Worm (Caenorhabditis elegans) whole organism, L1 larva: ENCODE results near the gene nhr-271.
A peak's percentile ranks its signal among the peaks of the same experiment; 100 is the strongest.

Experiments
- C04F5.9 ChIP-seq: sonication (generic microtip); optimal IDR thresholded peaks from 2 replicates; lab custom pipeline; 2016; ENCODE audit warnings: missing genetic modification characterization, missing compliant biosample characterization
- C16A3.4 ChIP-seq: fragments of 150-350 bp; optimal IDR thresholded peaks from 2 replicates; lab custom pipeline; 2014; ENCODE audit warnings: missing biosample characterization, missing genetic modification characterization
- alr-1 ChIP-seq: fragments of 200-800 bp; sonication (Bioruptor generic); optimal IDR thresholded peaks from 2 replicates; lab custom pipeline; 2018; ENCODE audit warnings: borderline replicate concordance, mild to moderate bottlenecking, missing genetic modification characterization, missing compliant biosample characterization
- ama-1 ChIP-seq: fragments of 150-350 bp; optimal IDR thresholded peaks from 2 replicates; lab custom pipeline; 2014
- ceh-63 ChIP-seq: fragments of 200-800 bp; sonication (Bioruptor generic); optimal IDR thresholded peaks from 2 replicates; lab custom pipeline; 2018; ENCODE audit warnings: mild to moderate bottlenecking, missing genetic modification characterization, missing compliant biosample characterization
- ceh-82 ChIP-seq, 3 experiments: fragments of 150-350 bp in 1 of 3; sonication (generic microtip) in 2 of 3; optimal IDR thresholded peaks; 2 replicates each; lab custom pipeline; 2014 to 2017; ENCODE audit warnings: missing biosample characterization in 3 of 3, missing genetic modification characterization in 3 of 3
- ceh-88 ChIP-seq: fragments of 200-800 bp; sonication (Bioruptor generic); IDR thresholded peaks from 2 replicates; pipeline ENCODE4 v1.3.6; 2022; ENCODE audit warnings: missing genetic modification characterization, missing compliant biosample characterization
- ceh-90 ChIP-seq: sonication (generic microtip); optimal IDR thresholded peaks from 2 replicates; lab custom pipeline; 2016; ENCODE audit warnings: missing genetic modification characterization, missing compliant biosample characterization
- dpl-1 ChIP-seq, 3 experiments: fragments of 150-350 bp in 2 of 3; sonication (generic microtip) in 1 of 3; optimal IDR thresholded peaks; 2 replicates each; lab custom pipeline; 2014 to 2017; ENCODE audit warnings: missing biosample characterization in 3 of 3, missing genetic modification characterization in 3 of 3, missing genetic modification reagents in 3 of 3
- dsc-1 ChIP-seq: sonication (generic microtip); optimal IDR thresholded peaks from 2 replicates; lab custom pipeline; 2016; ENCODE audit warnings: mild to moderate bottlenecking, missing genetic modification characterization, missing compliant biosample characterization
- efl-1 ChIP-seq, 4 experiments: fragments of 150-350 bp; optimal IDR thresholded peaks in 3 of 4; peaks in 1 of 4; 1 replicate in 1 of 4; 2 replicates in 3 of 4; lab custom pipeline; 2014; ENCODE audit warnings: missing biosample characterization in 2 of 4, missing genetic modification characterization in 2 of 4, missing genetic modification reagents in 2 of 4
- efl-3 ChIP-seq: fragments of 200-800 bp; sonication (Bioruptor generic); optimal IDR thresholded peaks from 2 replicates; lab custom pipeline; 2018; ENCODE audit warnings: mild to moderate bottlenecking, missing genetic modification characterization, missing compliant biosample characterization
- egl-27 ChIP-seq, 2 experiments: fragments of 150-350 bp in 1 of 2; sonication (generic microtip); optimal IDR thresholded peaks; 3 replicates each; lab custom pipeline; 2017 to 2018; ENCODE audit warnings: missing biosample characterization in 2 of 2, missing genetic modification characterization in 2 of 2, missing genetic modification reagents in 2 of 2
- elt-3 ChIP-seq, 6 experiments: fragments of 150-350 bp in 1 of 6; sonication (generic microtip); optimal IDR thresholded peaks; 2 replicates each; lab custom pipeline; 2017 to 2018; ENCODE audit warnings: missing biosample characterization in 6 of 6, missing genetic modification characterization in 6 of 6, inconsistent platforms in 1 of 6
- fkh-10 ChIP-seq: sonication (generic microtip); optimal IDR thresholded peaks from 2 replicates; lab custom pipeline; 2017; ENCODE audit warnings: missing biosample characterization, missing genetic modification reagents, missing genetic modification characterization
- grh-1 ChIP-seq: fragments of 200-800 bp; sonication (Bioruptor generic); IDR thresholded peaks from 2 replicates; pipeline ENCODE4 v1.3.6; 2022; ENCODE audit warnings: missing genetic modification reagents, missing genetic modification characterization, missing compliant biosample characterization
- hlh-17 ChIP-seq: fragments of 200-800 bp; sonication (Bioruptor generic); optimal IDR thresholded peaks from 2 replicates; lab custom pipeline; 2018; ENCODE audit warnings: missing genetic modification characterization, mild to moderate bottlenecking, missing compliant biosample characterization, moderate library complexity, borderline replicate concordance
- lin-14 ChIP-seq: fragments of 200-800 bp; sonication (Bioruptor generic); optimal IDR thresholded peaks from 2 replicates; lab custom pipeline; 2018; ENCODE audit warnings: mild to moderate bottlenecking, missing genetic modification characterization, moderate library complexity, missing compliant biosample characterization
- lin-35 ChIP-seq, 2 experiments: fragments of 150-350 bp; optimal IDR thresholded peaks; 2 replicates each; lab custom pipeline; 2014; ENCODE audit warnings: missing biosample characterization in 2 of 2, missing genetic modification characterization in 2 of 2, missing genetic modification reagents in 2 of 2
- lin-39 ChIP-seq: fragments of 150-350 bp; optimal IDR thresholded peaks from 2 replicates; lab custom pipeline; 2014; ENCODE audit warnings: missing biosample characterization, missing genetic modification reagents, missing genetic modification characterization
- lsy-2 ChIP-seq, 2 experiments: fragments of 150-350 bp; optimal IDR thresholded peaks; 2 replicates each; lab custom pipeline; 2014; ENCODE audit warnings: missing biosample characterization in 2 of 2, missing genetic modification characterization in 2 of 2
- mdl-1 ChIP-seq, 2 experiments: fragments of 150-350 bp; optimal IDR thresholded peaks; 2 replicates each; lab custom pipeline; 2014 to 2017; ENCODE audit warnings: missing biosample characterization in 2 of 2, missing genetic modification characterization in 2 of 2, inconsistent platforms in 1 of 2
- mef-2 ChIP-seq: fragments of 150-350 bp; optimal IDR thresholded peaks from 2 replicates; lab custom pipeline; 2014; ENCODE audit warnings: missing biosample characterization, missing genetic modification characterization
- nhr-20 ChIP-seq: sonication (generic microtip); optimal IDR thresholded peaks from 2 replicates; lab custom pipeline; 2016; ENCODE audit warnings: mild to moderate bottlenecking, missing genetic modification characterization, missing compliant biosample characterization
- nhr-47 ChIP-seq: sonication (generic microtip); optimal IDR thresholded peaks from 2 replicates; lab custom pipeline; 2016; ENCODE audit warnings: mild to moderate bottlenecking, missing genetic modification characterization, moderate library complexity, missing compliant biosample characterization
- nhr-71 ChIP-seq: sonication (generic microtip); optimal IDR thresholded peaks from 2 replicates; lab custom pipeline; 2016; ENCODE audit warnings: mild to moderate bottlenecking, missing genetic modification characterization, moderate library complexity, missing compliant biosample characterization
- nhr-76 ChIP-seq: sonication (generic microtip); optimal IDR thresholded peaks from 2 replicates; lab custom pipeline; 2017; ENCODE audit warnings: missing biosample characterization, missing genetic modification characterization
- nhr-77 ChIP-seq: fragments of 150-350 bp; optimal IDR thresholded peaks from 2 replicates; lab custom pipeline; 2014; ENCODE audit warnings: missing biosample characterization, missing genetic modification characterization
- nhr-85 ChIP-seq: sonication (generic microtip); peaks from one replicate; lab custom pipeline; 2016; ENCODE audit warnings: missing genetic modification characterization, inconsistent platforms, missing compliant biosample characterization
- pax-3 ChIP-seq: fragments of 200-800 bp; sonication (Bioruptor generic); optimal IDR thresholded peaks from 2 replicates; lab custom pipeline; 2018; ENCODE audit warnings: mild to moderate bottlenecking, missing genetic modification characterization, moderate library complexity, missing compliant biosample characterization
- pqm-1 ChIP-seq: sonication (generic microtip); optimal IDR thresholded peaks from 3 replicates; lab custom pipeline; 2017; ENCODE audit warnings: missing biosample characterization, missing genetic modification characterization
- rnt-1 ChIP-seq: sonication (generic microtip); optimal IDR thresholded peaks from 2 replicates; lab custom pipeline; 2016; ENCODE audit warnings: mild to moderate bottlenecking, missing genetic modification characterization, moderate library complexity, missing compliant biosample characterization
- snpc-4 ChIP-seq: fragments of 150-350 bp; optimal IDR thresholded peaks from 2 replicates; lab custom pipeline; 2014; ENCODE audit warnings: missing biosample characterization, missing genetic modification characterization
- sup-37 ChIP-seq: fragments of 200-800 bp; sonication (Bioruptor generic); optimal IDR thresholded peaks from 2 replicates; lab custom pipeline; 2018; ENCODE audit warnings: mild to moderate bottlenecking, missing genetic modification characterization, missing compliant biosample characterization
- swsn-7 ChIP-seq: sonication (generic microtip); optimal IDR thresholded peaks from 2 replicates; lab custom pipeline; 2016; ENCODE audit warnings: missing genetic modification characterization, missing compliant biosample characterization
- tbx-2 ChIP-seq: sonication (generic microtip); optimal IDR thresholded peaks from 2 replicates; lab custom pipeline; 2016; ENCODE audit warnings: missing genetic modification characterization, missing compliant biosample characterization
- unc-130 ChIP-seq: fragments of 150-350 bp; optimal IDR thresholded peaks from 2 replicates; lab custom pipeline; 2017; ENCODE audit warnings: missing biosample characterization, missing genetic modification characterization, inconsistent platforms
- unc-62 ChIP-seq: fragments of 150-350 bp; optimal IDR thresholded peaks from 2 replicates; lab custom pipeline; 2014; ENCODE audit warnings: missing biosample characterization, missing genetic modification reagents, missing genetic modification characterization
- unc-98 ChIP-seq: fragments of 200-800 bp; sonication (Bioruptor generic); IDR thresholded peaks from 2 replicates; pipeline ENCODE4 v1.3.6; 2022; ENCODE audit warnings: missing genetic modification characterization, missing compliant biosample characterization
- xbp-1 ChIP-seq: sonication (generic microtip); optimal IDR thresholded peaks from 2 replicates; lab custom pipeline; 2016; ENCODE audit warnings: missing genetic modification characterization, missing compliant biosample characterization
- ztf-4 ChIP-seq: fragments of 150-350 bp; optimal IDR thresholded peaks from 2 replicates; lab custom pipeline; 2014; ENCODE audit warnings: missing biosample characterization, missing genetic modification characterization

The nhr-271 gene

DNA sequence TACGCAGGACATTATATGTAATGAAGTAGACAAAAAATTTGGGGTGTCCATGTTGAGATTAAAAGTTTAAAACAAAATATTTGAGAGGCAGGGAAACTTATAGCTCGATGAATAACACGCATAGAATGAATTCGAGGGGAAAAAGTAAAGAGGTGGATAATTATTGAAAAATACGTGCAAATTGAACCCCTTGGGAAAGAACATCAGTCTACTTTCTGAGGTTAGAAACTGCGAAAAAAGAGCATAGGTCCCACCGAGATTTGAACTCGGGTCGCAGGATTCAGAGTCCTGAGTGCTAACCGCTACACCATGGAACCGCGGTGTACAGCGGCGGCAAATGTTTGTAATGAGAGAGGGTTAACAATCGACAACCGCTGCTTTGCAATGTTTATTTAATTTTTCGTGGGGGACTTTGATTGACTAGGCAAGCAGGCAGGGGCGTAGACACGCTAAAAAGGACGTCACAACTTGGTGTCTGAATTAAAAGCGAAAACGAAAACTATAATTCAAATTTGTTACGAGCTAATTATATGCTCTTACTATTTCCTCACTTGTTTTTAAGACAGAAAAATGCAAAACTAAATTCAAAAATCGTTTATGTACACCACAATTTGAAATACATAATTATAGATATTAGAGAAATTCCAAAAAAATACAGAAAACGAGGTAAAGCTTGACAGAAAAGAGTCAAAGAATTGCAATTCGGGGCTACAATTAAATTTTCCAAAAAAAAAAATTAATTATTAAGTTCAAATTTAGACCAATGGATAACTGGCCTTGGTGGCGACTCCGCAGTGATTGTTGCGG lies 11.9 kb upstream of the nhr-271 start, which contains the start of gene srh-269 (continued):
- peak in 2 of 3 experiments; percentile 38 to 39 for TF ChIP-seq dpl-1 (GFP tag; optimal IDR thresholded peaks at IDR 0.05; lab: Kevin White, UChicago)
- no peak for TF ChIP-seq hlh-17
- peak; percentile 87 for TF ChIP-seq ama-1 (lab: Kevin White, UChicago)
- peak; percentile 31 for TF ChIP-seq xbp-1 (tag; lab: Kevin White, UChicago)
- peak; percentile 61 for TF ChIP-seq snpc-4
- TF ChIP-seq tbx-2 (tag; lab: Kevin White, UChicago) = peak; percentile 54
- no peak for TF ChIP-seq nhr-76
- peak; percentile 50 for TF ChIP-seq swsn-7 (tag; lab: Kevin White, UChicago)
- peak; percentile 35 for TF ChIP-seq pax-3 (tag; lab: Kevin White, UChicago)
- TF ChIP-seq nhr-71 (tag; lab: Kevin White, UChicago) = peak; percentile 74
- TF ChIP-seq lin-35 (GFP tag; optimal IDR thresholded peaks at IDR 0.05; lab: Kevin White, UChicago) = peak; percentile 12 to 71
- TF ChIP-seq nhr-47 (tag; lab: Kevin White, UChicago) = peak; percentile 69
- peak; percentile 28 for TF ChIP-seq sup-37 (GFP tag; lab: Kevin White, UChicago)
- TF ChIP-seq elt-3 (tag; optimal IDR thresholded peaks at IDR 0.05; lab: Kevin White, UChicago) = peak in 1 of 6 experiments; percentile 6
- TF ChIP-seq lsy-2 (tag; optimal IDR thresholded peaks at IDR 0.05; lab: Kevin White, UChicago) = peak; percentile 24 to 55
- TF ChIP-seq nhr-20 (tag; lab: Kevin White, UChicago) = peak; percentile 65
- TF ChIP-seq nhr-85 (tag; lab: Kevin White, UChicago) = peak; percentile 27
- TF ChIP-seq C04F5.9 = no peak
- no peak for TF ChIP-seq fkh-10 (GFP tag; lab: Kevin White, UChicago)
- TF ChIP-seq dsc-1 = peak; percentile 69
- peak; percentile 56 for TF ChIP-seq C16A3.4 (tag; lab: Kevin White, UChicago)

DNA sequence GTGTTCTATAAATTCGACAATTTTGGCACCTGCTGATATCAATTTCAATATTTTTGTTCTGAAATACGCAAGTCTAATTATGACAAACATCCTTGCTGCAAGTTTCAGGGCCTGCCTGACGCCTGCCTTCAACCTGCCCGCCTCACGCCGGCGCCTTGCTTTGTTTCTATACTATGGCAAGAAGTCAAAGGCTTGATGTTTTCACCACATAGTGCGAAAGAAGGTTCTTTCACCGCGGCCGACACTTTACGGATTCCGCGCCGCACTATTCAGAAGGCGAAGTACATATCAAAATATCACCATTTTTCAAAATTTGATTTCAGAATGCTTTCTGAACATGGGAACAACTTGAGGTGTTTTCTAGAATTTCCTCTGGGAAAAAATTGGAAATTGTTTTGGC lies 9.2 kb upstream of the nhr-271 start:
- TF ChIP-seq fkh-10 (GFP tag; lab: Kevin White, UChicago) (no peak), tbx-2 (tag; lab: Kevin White, UChicago) (no peak), nhr-77 (no peak), ama-1 (lab: Kevin White, UChicago) (no peak), unc-98 (GFP tag; lab: Robert Waterston, UW) (no peak), ceh-88 (no peak), egl-27 (tag; optimal IDR thresholded peaks at IDR 0.05; lab: Kevin White, UChicago) (no peak), rnt-1 (tag; lab: Kevin White, UChicago) (no peak), efl-1 (optimal IDR thresholded peaks at IDR 0.05; lab: Kevin White, UChicago) (no peak), efl-1 (GFP tag; optimal IDR thresholded peaks at IDR 0.05 in 1 of 2; lab: Kevin White, UChicago) (peak in 1 of 2 experiments; percentile 58), lin-35 (GFP tag; optimal IDR thresholded peaks at IDR 0.05; lab: Kevin White, UChicago) (no peak), mdl-1 (tag; optimal IDR thresholded peaks at IDR 0.05; lab: Kevin White, UChicago) (no peak), snpc-4 (peak; percentile 6), alr-1 (no peak), grh-1 (GFP tag; lab: Robert Waterston, UW) (no peak), nhr-47 (tag; lab: Kevin White, UChicago) (no peak)

DNA sequence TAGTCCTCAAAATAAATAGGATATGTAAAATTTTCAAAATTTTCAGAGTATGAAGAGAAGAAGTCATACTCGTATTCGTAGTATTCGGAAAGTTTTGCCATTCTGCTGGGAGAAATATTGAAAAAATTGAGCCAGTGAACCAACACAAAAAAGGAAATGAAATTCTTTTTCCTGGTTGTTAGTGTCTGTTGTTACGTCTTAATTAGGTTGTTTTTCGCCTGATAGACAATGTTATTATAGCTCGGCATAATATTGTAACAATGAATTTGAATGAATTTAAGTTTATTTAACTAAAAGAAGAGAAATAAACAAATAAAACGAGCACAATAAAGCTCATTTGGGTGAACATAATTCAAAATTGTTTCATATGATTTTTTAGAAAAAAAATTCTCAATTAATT lies 8.1 kb upstream of the nhr-271 start, which contains the start of gene srw-73:
srw-73 (minus strand) TSS at position 101 of the 400 bp plus-strand sequence.
- TF ChIP-seq hlh-17 (no peak), pqm-1 (tag; lab: Kevin White, UChicago) (no peak), unc-130 (tag; lab: Kevin White, UChicago) (no peak), rnt-1 (tag; lab: Kevin White, UChicago) (no peak), ceh-82 (tag; optimal IDR thresholded peaks at IDR 0.05; lab: Kevin White, UChicago) (no peak), lin-39 (tag; lab: Kevin White, UChicago) (no peak), ztf-4 (no peak), lin-14 (GFP tag; lab: Kevin White, UChicago) (no peak), snpc-4 (no peak), mef-2 (no peak), efl-3 (GFP tag; lab: Kevin White, UChicago) (no peak), lin-35 (GFP tag; optimal IDR thresholded peaks at IDR 0.05; lab: Kevin White, UChicago) (no peak), ceh-63 (GFP tag; lab: Kevin White, UChicago) (no peak), ceh-90 (no peak), unc-98 (GFP tag; lab: Robert Waterston, UW) (no peak), unc-62 (GFP tag; lab: Kevin White, UChicago) (no peak)
